Fruit fly (Drosophila melanogaster): ENCODE measurements around the gene Tailor.

- TF ChIP-seq CTCF (optimal IDR thresholded peaks at IDR 0.05) (no peak), CG8478 (optimal IDR thresholded peaks at IDR 0.05) (no peak)
These were observed 18.4 kb upstream of the Tailor start for dm6 chr3R:7104308-7104707.

Measured in S2 (cell line).